Fruit fly (Drosophila melanogaster) whole organism, embryonic: Measurements from ENCODE around the gene CG7304.

Source experiments
- Ada2b ChIP-seq: fragments of 200-800 bp; sonication (Bioruptor generic); IDR thresholded peaks from 2 replicates; pipeline ENCODE4 v1.3.6; 2022; ENCODE audit warnings: missing biosample characterization, missing genetic modification characterization
- Atf3 ChIP-seq: fragments of 200-800 bp; sonication (Bioruptor generic); optimal IDR thresholded peaks from 3 replicates; lab custom pipeline; 2016; ENCODE audit warnings: missing biosample characterization, missing genetic modification characterization
- B-H1 ChIP-seq: fragments of 200-800 bp; sonication (Bioruptor generic); IDR thresholded peaks from 3 replicates; pipeline ENCODE4 v1.3.6; 2022; ENCODE audit warnings: missing biosample characterization, missing genetic modification characterization
- CG1024 ChIP-seq: fragments of 200-800 bp; sonication (Bioruptor generic); IDR thresholded peaks from 2 replicates; pipeline ENCODE4 v1.3.6; 2022; ENCODE audit warnings: missing biosample characterization, missing genetic modification characterization
- CG11247 ChIP-seq: fragments of 200-800 bp; sonication (Bioruptor generic); IDR thresholded peaks from 2 replicates; pipeline ENCODE4 v1.3.6; 2022; ENCODE audit warnings: missing biosample characterization, missing genetic modification characterization
- CG13894 ChIP-seq: fragments of 200-800 bp; sonication (Bioruptor generic); optimal IDR thresholded peaks from 3 replicates; lab custom pipeline; 2018; ENCODE audit warnings: missing biosample characterization, mild to moderate bottlenecking, missing genetic modification characterization, moderate library complexity
- CG15073 ChIP-seq: fragments of 200-800 bp; sonication (Bioruptor generic); optimal IDR thresholded peaks from 2 replicates; lab custom pipeline; 2016; ENCODE audit warnings: missing biosample characterization, missing genetic modification characterization
- CG1529 ChIP-seq: fragments of 200-800 bp; sonication (Bioruptor generic); optimal IDR thresholded peaks from 3 replicates; lab custom pipeline; 2018; ENCODE audit warnings: missing biosample characterization, missing genetic modification characterization
- CG1603 ChIP-seq: fragments of 200-800 bp; sonication (Bioruptor generic); optimal IDR thresholded peaks from 2 replicates; lab custom pipeline; 2019; ENCODE audit warnings: missing biosample characterization, mild to moderate bottlenecking, missing genetic modification characterization, moderate library complexity
- CG17359 ChIP-seq: fragments of 200-800 bp; sonication (Bioruptor generic); optimal IDR thresholded peaks from 3 replicates; lab custom pipeline; 2018; ENCODE audit warnings: missing biosample characterization, mild to moderate bottlenecking, missing genetic modification characterization, moderate library complexity
- CG2120 ChIP-seq: fragments of 200-800 bp; sonication (Bioruptor generic); optimal IDR thresholded peaks from 3 replicates; lab custom pipeline; 2016; ENCODE audit warnings: missing biosample characterization, missing genetic modification characterization
- CG31388 ChIP-seq: fragments of 200-800 bp; sonication (Bioruptor generic); optimal IDR thresholded peaks from 2 replicates; lab custom pipeline; 2016; ENCODE audit warnings: missing biosample characterization, missing genetic modification characterization
- CG31441 ChIP-seq: fragments of 200-800 bp; sonication (Bioruptor generic); IDR thresholded peaks from 2 replicates; pipeline ENCODE4 v1.3.6; 2022; ENCODE audit warnings: missing biosample characterization, missing genetic modification characterization
- CG3163 ChIP-seq: fragments of 200-800 bp; sonication (Bioruptor generic); optimal IDR thresholded peaks from 3 replicates; lab custom pipeline; 2016; ENCODE audit warnings: missing biosample characterization, missing genetic modification characterization
- CG32532 ChIP-seq: fragments of 200-800 bp; sonication (Bioruptor generic); IDR thresholded peaks from 2 replicates; pipeline ENCODE4 v1.3.6; 2022; ENCODE audit warnings: missing biosample characterization, missing genetic modification characterization
- CG4360 ChIP-seq: fragments of 200-800 bp; sonication (Bioruptor generic); IDR thresholded peaks from 2 replicates; pipeline ENCODE4 v1.3.6; 2022; ENCODE audit warnings: missing biosample characterization, missing genetic modification characterization
- CG6765 ChIP-seq: fragments of 200-800 bp; sonication (Bioruptor generic); optimal IDR thresholded peaks from 3 replicates; lab custom pipeline; 2017; ENCODE audit warnings: missing biosample characterization, mild to moderate bottlenecking, missing genetic modification characterization
- CG8388 ChIP-seq: fragments of 200-800 bp; sonication (Bioruptor generic); optimal IDR thresholded peaks from 2 replicates; lab custom pipeline; 2019; ENCODE audit warnings: missing biosample characterization, mild to moderate bottlenecking, missing genetic modification characterization, moderate library complexity
- D19A ChIP-seq: fragments of 200-800 bp; optimal IDR thresholded peaks from 3 replicates; lab custom pipeline; 2019; ENCODE audit warnings: missing biosample characterization, mild to moderate bottlenecking, missing genetic modification characterization, moderate library complexity
- H2.0 ChIP-seq: fragments of 200-800 bp; sonication (Bioruptor generic); IDR thresholded peaks from 2 replicates; pipeline ENCODE4 v1.3.6; 2022; ENCODE audit warnings: missing biosample characterization, missing genetic modification characterization
- Hr78 ChIP-seq, 2 experiments: fragments of 200-800 bp in 1 of 2; fragments of >200 bp in 1 of 2; sonication (Bioruptor generic) in 1 of 2; optimal IDR thresholded peaks; 2 replicates each; lab custom pipeline; 2017 to 2019; ENCODE audit warnings: missing biosample characterization in 2 of 2, missing genetic modification characterization in 2 of 2, mild to moderate bottlenecking in 1 of 2, moderate library complexity in 1 of 2
- Hsf ChIP-seq: fragments of 200-800 bp; sonication (Bioruptor generic); optimal IDR thresholded peaks from 3 replicates; lab custom pipeline; 2016; ENCODE audit warnings: missing biosample characterization, missing genetic modification characterization
- Lhr ChIP-seq: fragments of 200-800 bp; sonication (Bioruptor generic); optimal IDR thresholded peaks from 3 replicates; lab custom pipeline; 2017; ENCODE audit warnings: mild to moderate bottlenecking, missing biosample characterization, missing genetic modification reagents, missing genetic modification characterization
- Tbp ChIP-seq: fragments of >200 bp; optimal IDR thresholded peaks from 2 replicates; lab custom pipeline; 2018; ENCODE audit warnings: missing biosample characterization, missing genetic modification characterization
- Trl ChIP-seq, 3 experiments: fragments of >200 bp in 2 of 3; fragments of 200-800 bp in 1 of 3; sonication (Bioruptor generic) in 1 of 3; optimal IDR thresholded peaks; 2 replicates in 1 of 3; 3 replicates in 2 of 3; lab custom pipeline; 2016 to 2017; ENCODE audit warnings: missing biosample characterization in 1 of 3, missing genetic modification characterization in 1 of 3
- bab2 ChIP-seq: fragments of 200-800 bp; sonication (Bioruptor generic); optimal IDR thresholded peaks from 2 replicates; lab custom pipeline; 2016; ENCODE audit warnings: missing biosample characterization, missing genetic modification characterization
- chinmo ChIP-seq: fragments of 200-800 bp; sonication (Bioruptor generic); IDR thresholded peaks from 4 replicates; pipeline ENCODE4 v1.3.6; 2022; ENCODE audit warnings: missing biosample characterization, missing genetic modification characterization; ENCODE audit not compliant: partially characterized antibody
- da ChIP-seq: fragments of 200-800 bp; sonication (Bioruptor generic); optimal IDR thresholded peaks from 2 replicates; lab custom pipeline; 2016; ENCODE audit warnings: missing biosample characterization, missing genetic modification characterization
- dmrt99B ChIP-seq: fragments of 200-800 bp; sonication (Bioruptor generic); optimal IDR thresholded peaks from 2 replicates; lab custom pipeline; 2018; ENCODE audit warnings: missing biosample characterization, mild to moderate bottlenecking, missing genetic modification characterization, moderate library complexity
- ems ChIP-seq: fragments of 200-800 bp; sonication (Bioruptor generic); optimal IDR thresholded peaks from 3 replicates; lab custom pipeline; 2016; ENCODE audit warnings: missing biosample characterization, missing genetic modification characterization
- fu2 ChIP-seq: fragments of 200-800 bp; sonication (Bioruptor generic); optimal IDR thresholded peaks from 2 replicates; lab custom pipeline; 2016; ENCODE audit warnings: missing biosample characterization, missing genetic modification characterization
- gcm2 ChIP-seq: fragments of 200-800 bp; sonication (Bioruptor generic); optimal IDR thresholded peaks from 2 replicates; lab custom pipeline; 2016; ENCODE audit warnings: missing biosample characterization, missing genetic modification characterization
- lov ChIP-seq, 2 experiments: fragments of 200-800 bp in 1 of 2; fragments of >200 bp in 1 of 2; sonication (Bioruptor generic) in 1 of 2; IDR thresholded peaks in 1 of 2; optimal IDR thresholded peaks in 1 of 2; 2 replicates in 1 of 2; 3 replicates in 1 of 2; pipeline versions ENCODE4 v1.3.6 to Lab custom; 2017 to 2022; ENCODE audit warnings: missing biosample characterization in 1 of 2, missing genetic modification characterization in 1 of 2
- p53 ChIP-seq: fragments of 200-800 bp; sonication (Bioruptor generic); optimal IDR thresholded peaks from 2 replicates; lab custom pipeline; 2016; ENCODE audit warnings: missing biosample characterization, missing genetic modification characterization
- pb ChIP-seq: fragments of 200-800 bp; sonication (Bioruptor generic); optimal IDR thresholded peaks from 3 replicates; lab custom pipeline; 2016; ENCODE audit warnings: missing biosample characterization, missing genetic modification characterization
- pfk ChIP-seq: fragments of 200-800 bp; sonication (Bioruptor generic); optimal IDR thresholded peaks from 2 replicates; lab custom pipeline; 2018; ENCODE audit warnings: missing biosample characterization, mild to moderate bottlenecking, missing genetic modification characterization, moderate library complexity
- phol ChIP-seq: fragments of 200-800 bp; sonication (Bioruptor generic); optimal IDR thresholded peaks from 3 replicates; lab custom pipeline; 2018; ENCODE audit warnings: missing biosample characterization, mild to moderate bottlenecking, missing genetic modification characterization, moderate library complexity
- pita ChIP-seq: fragments of 200-800 bp; sonication (Bioruptor generic); optimal IDR thresholded peaks from 2 replicates; lab custom pipeline; 2017; ENCODE audit warnings: missing biosample characterization, mild to moderate bottlenecking, missing genetic modification characterization
- pnt ChIP-seq: fragments of 200-800 bp; sonication (Bioruptor generic); optimal IDR thresholded peaks from 3 replicates; lab custom pipeline; 2016; ENCODE audit warnings: missing biosample characterization, missing genetic modification characterization
- prd ChIP-seq, 3 experiments: fragments of >200 bp in 2 of 3; fragments of 200-800 bp in 1 of 3; sonication (Bioruptor generic) in 1 of 3; optimal IDR thresholded peaks in 2 of 3; IDR thresholded peaks in 1 of 3; 2 replicates in 2 of 3; 3 replicates in 1 of 3; pipeline versions ENCODE4 v1.3.6 to Lab custom; 2017 to 2022; ENCODE audit warnings: missing biosample characterization in 1 of 3, missing genetic modification characterization in 1 of 3
- row ChIP-seq: fragments of 200-800 bp; sonication (Bioruptor generic); IDR thresholded peaks from 3 replicates; pipeline ENCODE4 v1.3.6; 2022; ENCODE audit warnings: missing biosample characterization, missing genetic modification characterization
- sens ChIP-seq: fragments of 200-800 bp; sonication (Bioruptor generic); peaks from one replicate; lab custom pipeline; 2016; ENCODE audit warnings: missing biosample characterization, missing genetic modification characterization
- seq ChIP-seq: fragments of 200-800 bp; sonication (Bioruptor generic); IDR thresholded peaks from 2 replicates; pipeline ENCODE4 v1.3.6; 2022; ENCODE audit warnings: missing biosample characterization, missing genetic modification characterization
- sna ChIP-seq: fragments of 200-800 bp; sonication (Bioruptor generic); IDR thresholded peaks from 2 replicates; pipeline ENCODE4 v1.3.6; 2022; ENCODE audit warnings: missing biosample characterization, missing genetic modification characterization; ENCODE audit not compliant: partially characterized antibody
- tap ChIP-seq: fragments of 200-800 bp; optimal IDR thresholded peaks from 3 replicates; lab custom pipeline; 2019; ENCODE audit warnings: missing biosample characterization, mild to moderate bottlenecking, missing genetic modification characterization, moderate library complexity
- tup ChIP-seq: fragments of 200-800 bp; sonication (Bioruptor generic); optimal IDR thresholded peaks from 2 replicates; lab custom pipeline; 2016; ENCODE audit warnings: missing biosample characterization, mild to moderate bottlenecking, missing genetic modification characterization, moderate library complexity
- twi ChIP-seq: fragments of 200-800 bp; optimal IDR thresholded peaks from 2 replicates; lab custom pipeline; 2019; ENCODE audit warnings: missing biosample characterization, mild to moderate bottlenecking, missing genetic modification characterization, moderate library complexity
- tx ChIP-seq: fragments of 200-800 bp; sonication (Bioruptor generic); optimal IDR thresholded peaks from 2 replicates; lab custom pipeline; 2016; ENCODE audit warnings: missing biosample characterization, missing genetic modification characterization
- wdn ChIP-seq: fragments of 200-800 bp; sonication (Bioruptor generic); IDR thresholded peaks from 2 replicates; pipeline ENCODE4 v1.3.6; 2022; ENCODE audit warnings: missing biosample characterization, missing genetic modification characterization

CG7304 gene

dm6 chr3L:15699626-15700337 is 20.3 kb downstream of the CG7304 start, which contains the start of gene comm2 (continued):
- peak in 1 of 2 experiments; percentile 54 for TF ChIP-seq Hr78 (GFP tag; optimal IDR thresholded peaks at IDR 0.05; lab: Kevin White, UChicago)
- peak; percentile 76 for TF ChIP-seq twi
- no peak for TF ChIP-seq CG13894 (tag; lab: Kevin White, UChicago)
- TF ChIP-seq row = no peak
- no peak for TF ChIP-seq seq
- TF ChIP-seq pb (GFP tag; lab: Kevin White, UChicago) = no peak
- peak; percentile 83 to 93 for TF ChIP-seq Trl (optimal IDR thresholded peaks at IDR 0.05; lab: Kevin White, UChicago)
- no peak for TF ChIP-seq Trl (GFP tag; optimal IDR thresholded peaks at IDR 0.05; lab: Kevin White, UChicago)
- TF ChIP-seq pfk (GFP tag; lab: Kevin White, UChicago) = peak; percentile 50
- TF ChIP-seq Hsf (GFP tag; lab: Kevin White, UChicago) = no peak
- no peak for TF ChIP-seq p53 (GFP tag; lab: Kevin White, UChicago)
- TF ChIP-seq CG17359 (tag; lab: Kevin White, UChicago) = no peak
- no peak for TF ChIP-seq Tbp (GFP tag; lab: Kevin White, UChicago)
- TF ChIP-seq CG31388 (GFP tag; lab: Kevin White, UChicago) = no peak
- no peak for TF ChIP-seq bab2 (GFP tag; lab: Kevin White, UChicago)
- no peak for TF ChIP-seq Lhr (GFP tag; lab: Kevin White, UChicago)
- TF ChIP-seq Ada2b (GFP tag; lab: Robert Waterston, UW) = no peak
- TF ChIP-seq prd (optimal IDR thresholded peaks at IDR 0.05; lab: Kevin White, UChicago) = no peak
- no peak for TF ChIP-seq prd (GFP tag; IDR thresholded peaks at IDR 0.05; lab: Robert Waterston, UW)
- 0 out of 2 replicates have a peak, but pooled peaks have one; percentile 28 for TF ChIP-seq CG4360 (GFP tag; lab: Robert Waterston, UW)
- TF ChIP-seq wdn (GFP tag; lab: Robert Waterston, UW) = no peak
- TF ChIP-seq phol = no peak
- TF ChIP-seq CG1603 (tag; lab: Kevin White, UChicago) = no peak
- no peak for TF ChIP-seq H2.0 (GFP tag; lab: Robert Waterston, UW)
- TF ChIP-seq fu2 (GFP tag; lab: Kevin White, UChicago) = no peak
- no peak for TF ChIP-seq lov (optimal IDR thresholded peaks at IDR 0.05; lab: Kevin White, UChicago)
- 0 out of 3 replicates have a peak, but pooled peaks have one; percentile 3 for TF ChIP-seq lov (GFP tag; IDR thresholded peaks at IDR 0.05; lab: Robert Waterston, UW)
- TF ChIP-seq CG11247 (GFP tag; lab: Robert Waterston, UW) = no peak
- peak; percentile 76 for TF ChIP-seq sna
- no peak for TF ChIP-seq CG1024 (GFP tag; lab: Robert Waterston, UW)
- peak; percentile 89; the same call in 3 of the 4 replicates for TF ChIP-seq chinmo (GFP tag; lab: Robert Waterston, UW)
- no peak; the same call in 1 of the 2 replicates for TF ChIP-seq CG32532 (GFP tag; lab: Robert Waterston, UW)
- TF ChIP-seq CG3163 (GFP tag; lab: Kevin White, UChicago) = no peak
- TF ChIP-seq CG15073 (GFP tag; lab: Kevin White, UChicago) = no peak
- TF ChIP-seq CG2120 (GFP tag; lab: Kevin White, UChicago) = no peak
- no peak for TF ChIP-seq B-H1
- TF ChIP-seq tx (GFP tag; lab: Kevin White, UChicago) = no peak
- TF ChIP-seq CG31441 (GFP tag; lab: Robert Waterston, UW) = no peak
- TF ChIP-seq tup (GFP tag; lab: Kevin White, UChicago) = no peak
- TF ChIP-seq tap (tag; lab: Kevin White, UChicago) = no peak
- TF ChIP-seq pnt (GFP tag; lab: Kevin White, UChicago) = no peak
- no peak for TF ChIP-seq pita (GFP tag; lab: Kevin White, UChicago)
- no peak for TF ChIP-seq CG8388
- TF ChIP-seq ems (GFP tag; lab: Kevin White, UChicago) = no peak
- TF ChIP-seq da (GFP tag; lab: Kevin White, UChicago) = no peak
- TF ChIP-seq gcm2 (GFP tag; lab: Kevin White, UChicago) = no peak
- peak; percentile 8 for TF ChIP-seq D19A
- TF ChIP-seq CG1529 (GFP tag; lab: Kevin White, UChicago) = no peak
- peak; percentile 68 for TF ChIP-seq sens (GFP tag; lab: Kevin White, UChicago)
- TF ChIP-seq dmrt99B (tag; lab: Kevin White, UChicago) = no peak
- TF ChIP-seq CG6765 (GFP tag; lab: Kevin White, UChicago) = no peak
- TF ChIP-seq Atf3 = no peak
